Fruit fly (Drosophila melanogaster): ENCODE measurements around the gene CG10616.

Gene CG10616

dm6 chr3L:12471471-12471978 is at the start of gene CG10616 (continued):
- no peak for TF ChIP-seq CG31388 (GFP tag; optimal IDR thresholded peaks at IDR 0.05)
- TF ChIP-seq CG4360 (GFP tag; IDR thresholded peaks at IDR 0.05) = no peak
- peak; percentile 92 for TF ChIP-seq zen2 (GFP tag; IDR thresholded peaks at IDR 0.05; ENCODE audit: partially characterized antibody)
- TF ChIP-seq CG7987 (GFP tag; optimal IDR thresholded peaks at IDR 0.05) = no peak
- TF ChIP-seq otp (GFP tag; IDR thresholded peaks at IDR 0.05) = no peak
- TF ChIP-seq Nf-YA (GFP tag; IDR thresholded peaks at IDR 0.05) = no peak
- TF ChIP-seq Chrac-16 (GFP tag; optimal IDR thresholded peaks at IDR 0.05) = no peak
- TF ChIP-seq sens-2 (GFP tag; IDR thresholded peaks at IDR 0.05) = no peak
- no peak for TF ChIP-seq jumu (GFP tag; optimal IDR thresholded peaks at IDR 0.05)
- TF ChIP-seq sqz (GFP tag; optimal IDR thresholded peaks at IDR 0.05) = no peak
- no peak for TF ChIP-seq CG4404 (GFP tag; IDR thresholded peaks at IDR 0.05)
- no peak for TF ChIP-seq CHES-1-like (GFP tag; optimal IDR thresholded peaks at IDR 0.05)
- no peak for TF ChIP-seq wdn (GFP tag; IDR thresholded peaks at IDR 0.05)
- no peak for TF ChIP-seq CG7786 (GFP tag; optimal IDR thresholded peaks at IDR 0.05)
- no peak for TF ChIP-seq nom (GFP tag; optimal IDR thresholded peaks at IDR 0.05)
- no peak for TF ChIP-seq Side (GFP tag; optimal IDR thresholded peaks at IDR 0.05)
- no peak for TF ChIP-seq bab2 (GFP tag; optimal IDR thresholded peaks at IDR 0.05)
- TF ChIP-seq ap (GFP tag; IDR thresholded peaks at IDR 0.05) = no peak
- peak; percentile 35 for TF ChIP-seq Ets65A (GFP tag)
- no peak for TF ChIP-seq CG8765 (GFP tag; IDR thresholded peaks at IDR 0.05)
- no peak for TF ChIP-seq Gsc (GFP tag; IDR thresholded peaks at IDR 0.05)
- TF ChIP-seq CG3065 (GFP tag; optimal IDR thresholded peaks at IDR 0.05) = no peak
- no peak for TF ChIP-seq Hr39 (optimal IDR thresholded peaks at IDR 0.05)
- TF ChIP-seq ac (GFP tag; optimal IDR thresholded peaks at IDR 0.05) = no peak
- TF ChIP-seq CG2116 (GFP tag; optimal IDR thresholded peaks at IDR 0.05) = peak; percentile 71
- TF ChIP-seq pan (optimal IDR thresholded peaks at IDR 0.05) = no peak
- TF ChIP-seq pan (GFP tag; optimal IDR thresholded peaks at IDR 0.05 in 1 of 2, IDR thresholded peaks at IDR 0.05 in 1 of 2) = no peak
- TF ChIP-seq tap (tag; optimal IDR thresholded peaks at IDR 0.05) = no peak
- peak; percentile 94 for TF ChIP-seq HLH4C (GFP tag; IDR thresholded peaks at IDR 0.05; ENCODE audit: partially characterized antibody)
- peak; percentile 17 for TF ChIP-seq CG17829 (tag; optimal IDR thresholded peaks at IDR 0.05)
- TF ChIP-seq Xbp1 (GFP tag; optimal IDR thresholded peaks at IDR 0.05) = no peak
- peak; percentile 79; the same call in 2 of the 3 replicates for TF ChIP-seq mld (GFP tag; IDR thresholded peaks at IDR 0.05; ENCODE audit: partially characterized antibody)
- TF ChIP-seq grn (GFP tag; optimal IDR thresholded peaks at IDR 0.05) = no peak
- no peak for TF ChIP-seq sim (GFP tag; IDR thresholded peaks at IDR 0.05)
- no peak for TF ChIP-seq CG30431 (GFP tag; optimal IDR thresholded peaks at IDR 0.05)
- no peak for TF ChIP-seq seq (GFP tag; IDR thresholded peaks at IDR 0.05)
- peak; percentile 91 for TF ChIP-seq BEAF-32 (GFP tag; optimal IDR thresholded peaks at IDR 0.05)
- TF ChIP-seq corto (GFP tag; optimal IDR thresholded peaks at IDR 0.05) = no peak
- no peak for TF ChIP-seq sr (GFP tag; IDR thresholded peaks at IDR 0.05)
- TF ChIP-seq CG18619 (GFP tag; optimal IDR thresholded peaks at IDR 0.05) = no peak
- no peak for TF ChIP-seq chn (GFP tag; optimal IDR thresholded peaks at IDR 0.05)
- no peak for TF ChIP-seq CG10366 (GFP tag; IDR thresholded peaks at IDR 0.05)
- TF ChIP-seq CG33557 (GFP tag; optimal IDR thresholded peaks at IDR 0.05) = no peak
- TF ChIP-seq jing (GFP tag; optimal IDR thresholded peaks at IDR 0.05) = no peak
- no peak for TF ChIP-seq CG10959 (GFP tag; IDR thresholded peaks at IDR 0.05)
- TF ChIP-seq CG12769 (tag; optimal IDR thresholded peaks at IDR 0.05) = no peak
- TF ChIP-seq CG33213 (GFP tag; optimal IDR thresholded peaks at IDR 0.05) = peak; percentile 28
- no peak for TF ChIP-seq CG7271 (tag; optimal IDR thresholded peaks at IDR 0.05)
- no peak for TF ChIP-seq trh (GFP tag; optimal IDR thresholded peaks at IDR 0.05)
- no peak for TF ChIP-seq slou (GFP tag; optimal IDR thresholded peaks at IDR 0.05)
- no peak for TF ChIP-seq Sox102F (GFP tag; optimal IDR thresholded peaks at IDR 0.05)
- TF ChIP-seq CG12236 (GFP tag; optimal IDR thresholded peaks at IDR 0.05) = no peak
- TF ChIP-seq Oli (tag; optimal IDR thresholded peaks at IDR 0.05) = no peak
